Fruit fly (Drosophila melanogaster): ENCODE data around the gene nmd.
A peak's percentile ranks its signal among the peaks of the same experiment; 100 is the strongest.

nmd gene

dm6 chr2L:10339212-10339721, 35.5 kb upstream of the nmd start, which contains the start of gene SamDC (continued):
- TF ChIP-seq gce (GFP tag; IDR thresholded peaks at IDR 0.05) (no peak), chif (GFP tag; optimal IDR thresholded peaks at IDR 0.05) (peak in 1 of 2 experiments; percentile 24), twi (tag; optimal IDR thresholded peaks at IDR 0.05) (peak; percentile 17), CG8478 (optimal IDR thresholded peaks at IDR 0.05) (no peak), emc (GFP tag; optimal IDR thresholded peaks at IDR 0.05) (no peak), knrl (GFP tag; IDR thresholded peaks at IDR 0.05; ENCODE audit: partially characterized antibody) (peak; percentile 87), lbe (GFP tag; optimal IDR thresholded peaks at IDR 0.05) (peak; percentile 13), CkIIα-i1 (GFP tag; IDR thresholded peaks at IDR 0.05) (no peak), Awh (GFP tag; IDR thresholded peaks at IDR 0.05) (no peak), seq (GFP tag; IDR thresholded peaks at IDR 0.05) (no peak), CG11504 (tag; optimal IDR thresholded peaks at IDR 0.05) (peak; percentile 73), Sry-β (GFP tag; optimal IDR thresholded peaks at IDR 0.05) (no peak), CG7372 (GFP tag; IDR thresholded peaks at IDR 0.05) (no peak), CG31441 (GFP tag; IDR thresholded peaks at IDR 0.05) (peak; percentile 49; the same call in 1 of the 2 replicates), bigmax (GFP tag; optimal IDR thresholded peaks at IDR 0.05) (peak; percentile 46), CG17359 (tag; optimal IDR thresholded peaks at IDR 0.05) (peak; percentile 23), croc (GFP tag; conservative IDR thresholded peaks at IDR 0.05) (no peak), Opbp (GFP tag; IDR thresholded peaks at IDR 0.05; ENCODE audit: partially characterized antibody) (peak; percentile 83), CG16815 (GFP tag; optimal IDR thresholded peaks at IDR 0.05) (peak; percentile 7), CG5245 (GFP tag; optimal IDR thresholded peaks at IDR 0.05) (peak; percentile 14), ken (GFP tag; IDR thresholded peaks at IDR 0.05) (no peak), z (GFP tag; IDR thresholded peaks at IDR 0.05) (no peak), TFAM (GFP tag; optimal IDR thresholded peaks at IDR 0.05) (no peak), h (optimal IDR thresholded peaks at IDR 0.05) (no peak), usp (GFP tag; optimal IDR thresholded peaks at IDR 0.05) (no peak), CG12219 (GFP tag; optimal IDR thresholded peaks at IDR 0.05) (no peak), CG12155 (GFP tag; optimal IDR thresholded peaks at IDR 0.05) (peak; percentile 27), CG3163 (GFP tag; optimal IDR thresholded peaks at IDR 0.05) (no peak), btn (GFP tag; optimal IDR thresholded peaks at IDR 0.05) (no peak), dm (GFP tag; optimal IDR thresholded peaks at IDR 0.05) (peak; percentile 65), Nf-YB (GFP tag; optimal IDR thresholded peaks at IDR 0.05) (peak; percentile 4), Gsc (GFP tag; IDR thresholded peaks at IDR 0.05) (no peak), mirr (GFP tag; optimal IDR thresholded peaks at IDR 0.05) (peak; percentile 47), CG18262 (tag; optimal IDR thresholded peaks at IDR 0.05) (no peak), CG30403 (GFP tag; optimal IDR thresholded peaks at IDR 0.05) (peak; percentile 55), CG4617 (GFP tag; optimal IDR thresholded peaks at IDR 0.05; ENCODE audit: borderline replicate concordance) (peak; percentile 42), peb (GFP tag; IDR thresholded peaks at IDR 0.05) (no peak; the same call in 1 of the 2 replicates), CG2120 (GFP tag; optimal IDR thresholded peaks at IDR 0.05) (peak; percentile 37), Six4 (GFP tag; optimal IDR thresholded peaks at IDR 0.05) (no peak), onecut (GFP tag; IDR thresholded peaks at IDR 0.05) (0 out of 2 replicates have a peak, but pooled peaks have one; percentile 26), phol (tag; optimal IDR thresholded peaks at IDR 0.05) (peak; percentile 42), nmo (GFP tag; optimal IDR thresholded peaks at IDR 0.05) (peak; percentile 46), pita (GFP tag; optimal IDR thresholded peaks at IDR 0.05) (no peak), CG15514 (GFP tag; optimal IDR thresholded peaks at IDR 0.05) (peak; percentile 80), Dip2 (GFP tag; IDR thresholded peaks at IDR 0.05) (no peak), Nf-YA (GFP tag; IDR thresholded peaks at IDR 0.05) (no peak), unpg (GFP tag; optimal IDR thresholded peaks at IDR 0.05) (peak; percentile 57), NC2α (GFP tag; optimal IDR thresholded peaks at IDR 0.05) (peak; percentile 26), nom (GFP tag; optimal IDR thresholded peaks at IDR 0.05) (no peak), tap (tag; optimal IDR thresholded peaks at IDR 0.05) (no peak), Sox100B (GFP tag; optimal IDR thresholded peaks at IDR 0.05) (peak; percentile 17), Hand (GFP tag; optimal IDR thresholded peaks at IDR 0.05) (no peak)
